Worm (Caenorhabditis elegans): Measurements from ENCODE around the gene C16C10.4.

C16C10.4 gene

ce11 chrIII:4220864-4221263 lies 49.7 kb downstream of the C16C10.4 start:
- no peak for TF ChIP-seq dve-1 (tag; optimal IDR thresholded peaks at IDR 0.05)
- no peak for TF ChIP-seq ceh-18 (tag; optimal IDR thresholded peaks at IDR 0.05)
- TF ChIP-seq dmd-4 (tag; optimal IDR thresholded peaks at IDR 0.05; ENCODE audit: borderline replicate concordance): no peak
- no peak for TF ChIP-seq nfya-1 (tag; optimal IDR thresholded peaks at IDR 0.05)
- TF ChIP-seq fkh-10 (GFP tag; optimal IDR thresholded peaks at IDR 0.05): no peak
- TF ChIP-seq fkh-6 (tag; optimal IDR thresholded peaks at IDR 0.05): no peak
- no peak for TF ChIP-seq K02D7.2 (tag; optimal IDR thresholded peaks at IDR 0.05)
- no peak for TF ChIP-seq ceh-48 (tag; optimal IDR thresholded peaks at IDR 0.05)
- TF ChIP-seq eyg-1 (tag; optimal IDR thresholded peaks at IDR 0.05): no peak
- no peak for TF ChIP-seq hlh-30 (tag; optimal IDR thresholded peaks at IDR 0.05; ENCODE audit: insufficient read depth)
- no peak for TF ChIP-seq ceh-2 (tag; optimal IDR thresholded peaks at IDR 0.05)
- TF ChIP-seq hlh-15 (tag; optimal IDR thresholded peaks at IDR 0.05): no peak
- TF ChIP-seq ceh-19 (GFP tag; optimal IDR thresholded peaks at IDR 0.05): no peak
- no peak for TF ChIP-seq unc-42 (tag; optimal IDR thresholded peaks at IDR 0.05)
- TF ChIP-seq ttx-3 (tag; optimal IDR thresholded peaks at IDR 0.05): no peak
- no peak for TF ChIP-seq sdc-2 (tag; optimal IDR thresholded peaks at IDR 0.05)
- no peak for TF ChIP-seq ceh-22 (tag; optimal IDR thresholded peaks at IDR 0.05)
- no peak for TF ChIP-seq sox-4 (tag; optimal IDR thresholded peaks at IDR 0.05)
- TF ChIP-seq pat-9 (tag; optimal IDR thresholded peaks at IDR 0.05): no peak
- TF ChIP-seq ama-1 (optimal IDR thresholded peaks at IDR 0.05): no peak

ce11 chrIII:4221527-4221926 lies 50.4 kb downstream of the C16C10.4 start:
- TF ChIP-seq ceh-48 (tag; optimal IDR thresholded peaks at IDR 0.05) (no peak), ceh-18 (tag; optimal IDR thresholded peaks at IDR 0.05) (no peak), unc-55 (GFP tag; optimal IDR thresholded peaks at IDR 0.05) (no peak), sdc-2 (tag; optimal IDR thresholded peaks at IDR 0.05) (no peak), lim-6 (tag; optimal IDR thresholded peaks at IDR 0.05) (no peak), C38D4.7 (GFP tag; optimal IDR thresholded peaks at IDR 0.05) (no peak), hlh-8 (tag; optimal IDR thresholded peaks at IDR 0.05) (no peak), madf-2 (tag; optimal IDR thresholded peaks at IDR 0.05) (no peak), unc-3 (GFP tag; conservative IDR thresholded peaks at IDR 0.05) (no peak), unc-3 (tag; optimal IDR thresholded peaks at IDR 0.05) (no peak), ztf-16 (tag; optimal IDR thresholded peaks at IDR 0.05) (no peak), syd-9 (tag; optimal IDR thresholded peaks at IDR 0.05) (no peak), che-1 (tag; optimal IDR thresholded peaks at IDR 0.05) (no peak)

Data from whole organism, late embryonic.